Fruit fly (Drosophila melanogaster) whole organism, prepupa: ENCODE results near the gene eIF3g1.

Source experiments
- CG10631 ChIP-seq: fragments of 200-800 bp; sonication (Bioruptor generic); optimal IDR thresholded peaks from 2 replicates; lab custom pipeline; 2016; ENCODE audit warnings: missing biosample characterization, missing genetic modification characterization
- CG11762 ChIP-seq: fragments of 200-800 bp; sonication (Bioruptor generic); optimal IDR thresholded peaks from 3 replicates; lab custom pipeline; 2016; ENCODE audit warnings: missing biosample characterization, missing genetic modification characterization; ENCODE audit not compliant: insufficient read depth
- CG31627 ChIP-seq: fragments of 200-800 bp; sonication (Bioruptor generic); optimal IDR thresholded peaks from 3 replicates; lab custom pipeline; 2016; ENCODE audit warnings: missing biosample characterization, missing genetic modification characterization
- CG6808 ChIP-seq: fragments of 200-800 bp; sonication (Bioruptor generic); optimal IDR thresholded peaks from 3 replicates; lab custom pipeline; 2017; ENCODE audit warnings: missing biosample characterization, missing genetic modification characterization, mild to moderate bottlenecking, moderate library complexity, missing genetic modification reagents
- Eip75B ChIP-seq: fragments of 200-800 bp; sonication (Bioruptor generic); optimal IDR thresholded peaks from 3 replicates; lab custom pipeline; 2016; ENCODE audit warnings: missing biosample characterization, missing genetic modification characterization
- Hr39 ChIP-seq: fragments of 200-800 bp; sonication (Bioruptor generic); optimal IDR thresholded peaks from 2 replicates; lab custom pipeline; 2016; ENCODE audit warnings: missing biosample characterization, missing genetic modification characterization
- Met ChIP-seq: fragments of 200-800 bp; sonication (Bioruptor generic); optimal IDR thresholded peaks from 3 replicates; lab custom pipeline; 2016; ENCODE audit warnings: missing biosample characterization, missing genetic modification characterization
- OdsH ChIP-seq: fragments of 200-800 bp; sonication (Bioruptor generic); optimal IDR thresholded peaks from 3 replicates; lab custom pipeline; 2016; ENCODE audit warnings: missing biosample characterization, missing genetic modification characterization
- Sox102F ChIP-seq: fragments of 200-800 bp; sonication (Bioruptor generic); optimal IDR thresholded peaks from 2 replicates; lab custom pipeline; 2016; ENCODE audit warnings: missing biosample characterization, mild to moderate bottlenecking, missing genetic modification characterization
- ss ChIP-seq, 2 experiments: fragments of 200-800 bp; sonication (Bioruptor generic); optimal IDR thresholded peaks; 2 replicates in 1 of 2; 3 replicates in 1 of 2; lab custom pipeline; 2017 to 2018; ENCODE audit warnings: mild to moderate bottlenecking in 2 of 2, missing biosample characterization in 2 of 2, missing genetic modification characterization in 2 of 2, moderate library complexity in 1 of 2

DNA sequence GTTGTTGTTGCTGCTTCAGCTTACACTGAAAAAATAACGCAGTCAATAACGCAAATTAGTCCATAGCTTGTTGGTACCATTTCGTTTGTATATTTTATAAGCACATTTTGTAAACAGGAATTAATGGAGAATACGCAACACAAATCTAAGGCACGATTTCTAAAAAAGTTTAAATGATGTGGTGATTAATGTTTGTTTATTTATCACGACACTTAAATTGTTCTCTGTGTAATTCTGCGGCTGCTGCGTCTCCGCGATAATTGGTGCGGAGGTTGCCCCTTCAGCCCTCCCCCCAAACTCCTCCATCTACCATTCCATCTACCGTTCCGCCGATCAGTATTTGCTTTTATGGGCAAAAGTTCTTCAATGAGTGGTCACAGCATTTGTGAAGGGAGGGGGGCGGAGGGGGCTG, 37.3 kb upstream of the eIF3g1 start:
- peak; percentile 83 for TF ChIP-seq CG10631 (GFP tag; lab: Kevin White, UChicago)
- peak; percentile 92 for TF ChIP-seq Hr39
- peak; percentile 89 for TF ChIP-seq Met
- TF ChIP-seq Eip75B (GFP tag; lab: Kevin White, UChicago), result peak; percentile 92
- peak; percentile 90 for TF ChIP-seq CG6808 (GFP tag; lab: Kevin White, UChicago)
- TF ChIP-seq CG31627 (GFP tag; lab: Kevin White, UChicago), result peak; percentile 90
- TF ChIP-seq CG11762 (GFP tag; lab: Kevin White, UChicago), result peak; percentile 90
- peak; percentile 84 to 89 for TF ChIP-seq ss (GFP tag; optimal IDR thresholded peaks at IDR 0.05; lab: Kevin White, UChicago)
- peak; percentile 89 for TF ChIP-seq Sox102F (GFP tag; lab: Kevin White, UChicago)
- peak; percentile 84 for TF ChIP-seq OdsH (GFP tag; lab: Kevin White, UChicago)
